Fruit fly (Drosophila melanogaster): ENCODE data around the gene Lar.

- no peak for TF ChIP-seq achi (GFP tag; optimal IDR thresholded peaks at IDR 0.05)
- TF ChIP-seq Gug (GFP tag; IDR thresholded peaks at IDR 0.05), result no peak
These were observed 19.0 kb downstream of the Lar start for dm6 chr2L:19605365-19605921.
